Fruit fly (Drosophila melanogaster) whole organism, pupa: Measurements from ENCODE around the gene tkv.

Experiments used
- CG17806 ChIP-seq: fragments of 200-800 bp; sonication (Bioruptor generic); optimal IDR thresholded peaks from 2 replicates; lab custom pipeline; 2018; ENCODE audit warnings: missing biosample characterization, mild to moderate bottlenecking, missing genetic modification characterization, moderate library complexity
- CG34367 ChIP-seq: fragments of 200-800 bp; sonication (Bioruptor generic); optimal IDR thresholded peaks from 2 replicates; lab custom pipeline; 2018; ENCODE audit warnings: missing biosample characterization, mild to moderate bottlenecking, missing genetic modification characterization
- CG4496 ChIP-seq: fragments of 200-800 bp; sonication (Bioruptor generic); IDR thresholded peaks from 3 replicates; pipeline ENCODE4 v1.3.6; 2022; ENCODE audit warnings: missing biosample characterization, missing genetic modification characterization
- CG8301 ChIP-seq: fragments of 200-800 bp; sonication (Bioruptor generic); optimal IDR thresholded peaks from 2 replicates; lab custom pipeline; 2018; ENCODE audit warnings: missing biosample characterization, mild to moderate bottlenecking, missing genetic modification characterization
- Pif1A ChIP-seq: fragments of 200-800 bp; sonication (Bioruptor generic); optimal IDR thresholded peaks from 3 replicates; lab custom pipeline; 2016; ENCODE audit warnings: missing biosample characterization, missing genetic modification characterization

dm6 chr2L:5247812-5248211 lies 23.4 kb downstream of the tkv start:
- TF ChIP-seq Pif1A (GFP tag; lab: Kevin White, UChicago) (no peak), CG8301 (tag; lab: Kevin White, UChicago) (no peak), CG34367 (tag; lab: Kevin White, UChicago) (no peak), CG17806 (tag; lab: Kevin White, UChicago) (no peak), CG4496 (GFP tag; lab: Robert Waterston, UW) (no peak)
